Worm (Caenorhabditis elegans) whole organism, L1 larva: Measurements from ENCODE around the gene F43C11.10.

Source experiments
- F16B12.6 ChIP-seq: fragments of 150-350 bp; optimal IDR thresholded peaks from 2 replicates; lab custom pipeline; 2014; ENCODE audit warnings: missing biosample characterization, missing genetic modification characterization
- Y116A8C.19 ChIP-seq: sonication (generic microtip); optimal IDR thresholded peaks from 2 replicates; lab custom pipeline; 2016; ENCODE audit warnings: missing compliant biosample characterization, missing genetic modification characterization, borderline replicate concordance
- aha-1 ChIP-seq: fragments of 150-350 bp; optimal IDR thresholded peaks from 2 replicates; lab custom pipeline; 2014; ENCODE audit warnings: missing biosample characterization, missing genetic modification characterization
- aly-2 ChIP-seq: fragments of 150-350 bp; optimal IDR thresholded peaks from 2 replicates; lab custom pipeline; 2014; ENCODE audit warnings: missing biosample characterization, missing genetic modification characterization
- dsc-1 ChIP-seq: sonication (generic microtip); optimal IDR thresholded peaks from 2 replicates; lab custom pipeline; 2016; ENCODE audit warnings: mild to moderate bottlenecking, missing genetic modification characterization, missing compliant biosample characterization
- efl-1 ChIP-seq, 4 experiments: fragments of 150-350 bp; optimal IDR thresholded peaks in 3 of 4; peaks in 1 of 4; 1 replicate in 1 of 4; 2 replicates in 3 of 4; lab custom pipeline; 2014; ENCODE audit warnings: missing biosample characterization in 2 of 4, missing genetic modification characterization in 2 of 4, missing genetic modification reagents in 2 of 4
- efl-3 ChIP-seq: fragments of 200-800 bp; sonication (Bioruptor generic); optimal IDR thresholded peaks from 2 replicates; lab custom pipeline; 2018; ENCODE audit warnings: mild to moderate bottlenecking, missing genetic modification characterization, missing compliant biosample characterization
- egl-13 ChIP-seq: sonication (generic microtip); optimal IDR thresholded peaks from 2 replicates; lab custom pipeline; 2016; ENCODE audit warnings: missing genotype, missing genetic modification reagents, missing genetic modification characterization, missing compliant biosample characterization
- elt-2 ChIP-seq: sonication (generic microtip); optimal IDR thresholded peaks from 2 replicates; lab custom pipeline; 2016; ENCODE audit warnings: missing genetic modification characterization, mild to moderate bottlenecking, inconsistent platforms, missing compliant biosample characterization, missing genetic modification reagents
- fkh-10 ChIP-seq: sonication (generic microtip); optimal IDR thresholded peaks from 2 replicates; lab custom pipeline; 2017; ENCODE audit warnings: missing biosample characterization, missing genetic modification reagents, missing genetic modification characterization
- fkh-4 ChIP-seq: sonication (generic microtip); optimal IDR thresholded peaks from 2 replicates; lab custom pipeline; 2016; ENCODE audit warnings: missing compliant biosample characterization, missing genetic modification characterization, borderline replicate concordance
- fkh-8 ChIP-seq: sonication (generic microtip); optimal IDR thresholded peaks from 2 replicates; lab custom pipeline; 2016; ENCODE audit warnings: mild to moderate bottlenecking, missing genetic modification characterization, missing compliant biosample characterization
- hpl-2 ChIP-seq: fragments of 150-350 bp; optimal IDR thresholded peaks from 2 replicates; lab custom pipeline; 2014; ENCODE audit warnings: missing biosample characterization, missing genetic modification reagents, missing genetic modification characterization
- jun-1 ChIP-seq: fragments of 150-350 bp; optimal IDR thresholded peaks from 2 replicates; lab custom pipeline; 2014; ENCODE audit warnings: missing biosample characterization, missing genetic modification reagents, missing genetic modification characterization
- lin-13 ChIP-seq: fragments of 150-350 bp; optimal IDR thresholded peaks from 2 replicates; lab custom pipeline; 2014; ENCODE audit warnings: missing biosample characterization, missing genetic modification reagents, missing genetic modification characterization
- lin-14 ChIP-seq: fragments of 200-800 bp; sonication (Bioruptor generic); optimal IDR thresholded peaks from 2 replicates; lab custom pipeline; 2018; ENCODE audit warnings: mild to moderate bottlenecking, missing genetic modification characterization, moderate library complexity, missing compliant biosample characterization
- lin-15B ChIP-seq: fragments of 150-350 bp; sonication (generic microtip); optimal IDR thresholded peaks from 3 replicates; lab custom pipeline; 2014; ENCODE audit warnings: missing biosample characterization, missing genetic modification characterization
- lin-35 ChIP-seq, 2 experiments: fragments of 150-350 bp; optimal IDR thresholded peaks; 2 replicates each; lab custom pipeline; 2014; ENCODE audit warnings: missing biosample characterization in 2 of 2, missing genetic modification characterization in 2 of 2, missing genetic modification reagents in 2 of 2
- mef-2 ChIP-seq: fragments of 150-350 bp; optimal IDR thresholded peaks from 2 replicates; lab custom pipeline; 2014; ENCODE audit warnings: missing biosample characterization, missing genetic modification characterization
- nhr-12 ChIP-seq: sonication (generic microtip); optimal IDR thresholded peaks from 2 replicates; lab custom pipeline; 2017; ENCODE audit warnings: missing biosample characterization, missing genetic modification characterization
- nhr-20 ChIP-seq: sonication (generic microtip); optimal IDR thresholded peaks from 2 replicates; lab custom pipeline; 2016; ENCODE audit warnings: mild to moderate bottlenecking, missing genetic modification characterization, missing compliant biosample characterization
- nhr-28 ChIP-seq: fragments of 150-350 bp; optimal IDR thresholded peaks from 2 replicates; lab custom pipeline; 2014; ENCODE audit warnings: missing biosample characterization, missing genetic modification characterization
- nhr-76 ChIP-seq: sonication (generic microtip); optimal IDR thresholded peaks from 2 replicates; lab custom pipeline; 2017; ENCODE audit warnings: missing biosample characterization, missing genetic modification characterization
- nhr-77 ChIP-seq: fragments of 150-350 bp; optimal IDR thresholded peaks from 2 replicates; lab custom pipeline; 2014; ENCODE audit warnings: missing biosample characterization, missing genetic modification characterization
- pag-3 ChIP-seq: sonication (generic microtip); optimal IDR thresholded peaks from 2 replicates; lab custom pipeline; 2017; ENCODE audit warnings: missing genetic modification characterization, mild to moderate bottlenecking, missing compliant biosample characterization, antibody characterized with exemption, borderline replicate concordance; ENCODE audit not compliant: insufficient read depth
- pax-3 ChIP-seq: fragments of 200-800 bp; sonication (Bioruptor generic); optimal IDR thresholded peaks from 2 replicates; lab custom pipeline; 2018; ENCODE audit warnings: mild to moderate bottlenecking, missing genetic modification characterization, moderate library complexity, missing compliant biosample characterization
- snpc-4 ChIP-seq: fragments of 150-350 bp; optimal IDR thresholded peaks from 2 replicates; lab custom pipeline; 2014; ENCODE audit warnings: missing biosample characterization, missing genetic modification characterization
- swsn-7 ChIP-seq: sonication (generic microtip); optimal IDR thresholded peaks from 2 replicates; lab custom pipeline; 2016; ENCODE audit warnings: missing genetic modification characterization, missing compliant biosample characterization
- unc-30 ChIP-seq: sonication (generic microtip); optimal IDR thresholded peaks from 2 replicates; lab custom pipeline; 2017; ENCODE audit warnings: missing biosample characterization, missing genetic modification characterization
- vab-15 ChIP-seq: sonication (generic microtip); optimal IDR thresholded peaks from 2 replicates; lab custom pipeline; 2017; ENCODE audit warnings: missing genotype, mild to moderate bottlenecking, missing genetic modification characterization, missing compliant biosample characterization
- xbp-1 ChIP-seq: sonication (generic microtip); optimal IDR thresholded peaks from 2 replicates; lab custom pipeline; 2016; ENCODE audit warnings: missing genetic modification characterization, missing compliant biosample characterization
- zag-1 ChIP-seq: fragments of 150-350 bp; optimal IDR thresholded peaks from 2 replicates; lab custom pipeline; 2014; ENCODE audit warnings: missing biosample characterization, missing genetic modification characterization
- zip-4 ChIP-seq: fragments of 200-800 bp; sonication (Bioruptor generic); optimal IDR thresholded peaks from 2 replicates; lab custom pipeline; 2018; ENCODE audit warnings: mild to moderate bottlenecking, missing genetic modification characterization, moderate library complexity, missing compliant biosample characterization

Gene F43C11.10

ce11 chrII:2320097-2320496 lies 32.3 kb downstream of the F43C11.10 start, which contains the start of gene ZK1240.3:
Gene ZK1240.3, plus strand, starts transcription at chrII:2320334.
- TF ChIP-seq elt-2 (tag; lab: Kevin White, UChicago): peak; percentile 30
- no peak for TF ChIP-seq pax-3 (tag; lab: Kevin White, UChicago)
- TF ChIP-seq, all 84 proteins: peak for 1

- TF ChIP-seq lin-15B (tag; lab: Kevin White, UChicago): no peak
- peak; percentile 35 for TF ChIP-seq elt-2 (tag; lab: Kevin White, UChicago)
- TF ChIP-seq nhr-28 (tag; lab: Kevin White, UChicago): no peak
- TF ChIP-seq aly-2: no peak
- TF ChIP-seq efl-1 (optimal IDR thresholded peaks at IDR 0.05; lab: Kevin White, UChicago): no peak
- peak in 1 of 2 experiments; percentile 79 for TF ChIP-seq efl-1 (GFP tag; optimal IDR thresholded peaks at IDR 0.05 in 1 of 2; lab: Kevin White, UChicago)
- TF ChIP-seq vab-15: no peak
These were observed 34.5 kb downstream of the F43C11.10 start, which contains the start of the genes ZK1240.5 and ZK1240.9 for ce11 chrII:2317883-2318357. Gene ZK1240.5, minus strand, starts transcription at chrII:2317933. Gene ZK1240.9, plus strand, starts transcription at chrII:2318189.

ce11 chrII:2312747-2313146 lies 39.7 kb downstream of the F43C11.10 start, which contains the start of the genes trim-21 and B0281.1:
Gene trim-21, minus strand, starts transcription at chrII:2312847.
Gene B0281.1, plus strand, starts transcription at chrII:2313067.
- TF ChIP-seq fkh-8: no peak
- no peak for TF ChIP-seq nhr-12 (tag; lab: Kevin White, UChicago)
- no peak for TF ChIP-seq efl-3 (GFP tag; lab: Kevin White, UChicago)
- no peak for TF ChIP-seq mef-2 (tag; lab: Kevin White, UChicago)
- TF ChIP-seq lin-13 (GFP tag; lab: Kevin White, UChicago): no peak
- no peak for TF ChIP-seq zip-4 (GFP tag; lab: Kevin White, UChicago)
- no peak for TF ChIP-seq fkh-4
- TF ChIP-seq aha-1: no peak

ce11 chrII:2306741-2307140 lies 45.7 kb downstream of the F43C11.10 start, which contains the start of gene B0281.3:
Gene B0281.3, plus strand, starts transcription at chrII:2307041.
- TF ChIP-seq fkh-4 (no peak), xbp-1 (no peak), zag-1 (tag; lab: Kevin White, UChicago) (no peak), nhr-12 (tag; lab: Kevin White, UChicago) (no peak), fkh-10 (GFP tag; lab: Kevin White, UChicago) (no peak), dsc-1 (tag; lab: Kevin White, UChicago) (no peak), nhr-77 (tag; lab: Kevin White, UChicago) (no peak), nhr-28 (tag; lab: Kevin White, UChicago) (no peak), lin-15B (tag; lab: Kevin White, UChicago) (no peak), swsn-7 (tag; lab: Kevin White, UChicago) (no peak), nhr-76 (tag; lab: Kevin White, UChicago) (no peak)

- TF ChIP-seq efl-1 (optimal IDR thresholded peaks at IDR 0.05; lab: Kevin White, UChicago) (no peak), efl-1 (GFP tag; optimal IDR thresholded peaks at IDR 0.05 in 1 of 2; lab: Kevin White, UChicago) (peak in 1 of 2 experiments; percentile 85), hpl-2 (no peak), elt-2 (tag; lab: Kevin White, UChicago) (peak; percentile 58)
These were observed 46.9 kb downstream of the F43C11.10 start for ce11 chrII:2305507-2305906.

ce11 chrII:2304575-2304974 lies 47.9 kb downstream of the F43C11.10 start:
- TF ChIP-seq snpc-4 (no peak), Y116A8C.19 (no peak), jun-1 (no peak), unc-30 (tag; lab: Kevin White, UChicago) (no peak), lin-14 (GFP tag; lab: Kevin White, UChicago) (no peak), efl-3 (GFP tag; lab: Kevin White, UChicago) (no peak), lin-35 (GFP tag; optimal IDR thresholded peaks at IDR 0.05; lab: Kevin White, UChicago) (no peak), nhr-12 (tag; lab: Kevin White, UChicago) (no peak), egl-13 (no peak), F16B12.6 (tag; lab: Kevin White, UChicago) (no peak), pag-3 (tag; lab: Kevin White, UChicago) (no peak), nhr-20 (tag; lab: Kevin White, UChicago) (no peak)
